Worm (Caenorhabditis elegans): Measurements from ENCODE around the gene B0238.15.

ce11 chrV:5257358-5257757 lies 17.4 kb downstream of the B0238.15 start, which contains the start of gene srt-67:
- TF ChIP-seq dve-1 (tag; optimal IDR thresholded peaks at IDR 0.05) (no peak), pqm-1 (tag; optimal IDR thresholded peaks at IDR 0.05) (no peak), ceh-6 (GFP tag; optimal IDR thresholded peaks at IDR 0.05) (no peak), C38D4.7 (GFP tag; optimal IDR thresholded peaks at IDR 0.05) (no peak)
